ENCODE assay signal across 2 fruit fly cellular contexts in the genomic region with DNA sequence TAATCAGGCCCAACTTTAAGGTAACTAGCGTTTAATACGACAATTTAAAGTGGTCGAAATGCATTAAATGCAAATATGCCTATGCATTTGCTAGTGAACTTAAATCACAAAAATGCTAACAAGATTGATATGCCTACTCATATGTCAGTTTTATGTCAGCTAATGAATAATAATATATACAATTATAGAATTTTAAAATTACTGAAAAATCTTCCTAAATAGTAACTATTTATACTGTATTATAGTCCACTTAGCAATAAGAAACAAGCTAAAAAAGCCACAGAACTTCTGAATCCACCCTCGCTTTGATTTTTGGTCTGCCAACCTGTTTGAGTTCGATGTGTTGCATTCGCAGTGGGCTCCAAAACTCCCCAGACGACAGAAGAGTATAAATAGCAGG.
TF ChIP-seq lines count a peak whose summit lies in the region.

No protein-coding gene starts in this region.

TF ChIP-seq in whole organism, embryonic, 481 proteins besides CTCF, POLR2A, EP300 and RAD21 (continued from another document and continues in another):
- 0 out of 2 replicates have a peak, but pooled peaks have one; percentile 16 for TF ChIP-seq al (GFP tag; IDR thresholded peaks at IDR 0.05; lab: Robert Waterston, UW)
- TF ChIP-seq onecut (GFP tag; IDR thresholded peaks at IDR 0.05; lab: Robert Waterston, UW): peak; percentile 24; the same call in 1 of the 2 replicates
- TF ChIP-seq Bgb (GFP tag; IDR thresholded peaks at IDR 0.05; lab: Robert Waterston, UW; ENCODE audit: partially characterized antibody): no peak
- TF ChIP-seq esg (GFP tag; conservative IDR thresholded peaks at IDR 0.05; lab: Robert Waterston, UW): no peak
- no peak for TF ChIP-seq hb (GFP tag; IDR thresholded peaks at IDR 0.05; lab: Robert Waterston, UW; ENCODE audit: partially characterized antibody)
- peak; percentile 65 for TF ChIP-seq CG11456 (GFP tag; IDR thresholded peaks at IDR 0.05; lab: Robert Waterston, UW)
- TF ChIP-seq abd-A (tag; optimal IDR thresholded peaks at IDR 0.05; lab: Kevin White, UChicago): no peak
- TF ChIP-seq ash1 (GFP tag; optimal IDR thresholded peaks at IDR 0.05; lab: Kevin White, UChicago): no peak
- peak; percentile 71 for TF ChIP-seq sisA (GFP tag; IDR thresholded peaks at IDR 0.05; lab: Robert Waterston, UW)
- TF ChIP-seq Nf-YB (GFP tag; optimal IDR thresholded peaks at IDR 0.05; lab: Kevin White, UChicago): no peak
- TF ChIP-seq CG17568 (GFP tag; optimal IDR thresholded peaks at IDR 0.05; lab: Kevin White, UChicago): no peak
- no peak for TF ChIP-seq slou (GFP tag; optimal IDR thresholded peaks at IDR 0.05; lab: Kevin White, UChicago)
- TF ChIP-seq cas (GFP tag; IDR thresholded peaks at IDR 0.05; lab: Robert Waterston, UW): no peak
- TF ChIP-seq bab2 (GFP tag; optimal IDR thresholded peaks at IDR 0.05; lab: Kevin White, UChicago): no peak
- TF ChIP-seq caup (GFP tag; optimal IDR thresholded peaks at IDR 0.05; lab: Kevin White, UChicago; ENCODE audit: severe bottlenecking): no peak
- TF ChIP-seq CG31441 (GFP tag; IDR thresholded peaks at IDR 0.05; lab: Robert Waterston, UW): peak; percentile 46; the same call in 1 of the 2 replicates
- peak; percentile 10 for TF ChIP-seq CG10147 (GFP tag; optimal IDR thresholded peaks at IDR 0.05; lab: Kevin White, UChicago)
- no peak for TF ChIP-seq psq (GFP tag; optimal IDR thresholded peaks at IDR 0.05; lab: Kevin White, UChicago)
- TF ChIP-seq CG2199 (GFP tag; IDR thresholded peaks at IDR 0.05; lab: Robert Waterston, UW): 0 out of 3 replicates have a peak, but pooled peaks have one; percentile 47
- no peak for TF ChIP-seq CkIIα-i1 (GFP tag; IDR thresholded peaks at IDR 0.05; lab: Robert Waterston, UW)
- TF ChIP-seq CG13287 (GFP tag; IDR thresholded peaks at IDR 0.05; lab: Robert Waterston, UW; ENCODE audit: partially characterized antibody): no peak
- TF ChIP-seq CG8290 (GFP tag; optimal IDR thresholded peaks at IDR 0.05; lab: Kevin White, UChicago): no peak
- no peak for TF ChIP-seq CG8290 (tag; optimal IDR thresholded peaks at IDR 0.05; lab: Kevin White, UChicago)
- TF ChIP-seq CG10543 (GFP tag; optimal IDR thresholded peaks at IDR 0.05; lab: Kevin White, UChicago): no peak
- TF ChIP-seq BtbVII (GFP tag; optimal IDR thresholded peaks at IDR 0.05; lab: Kevin White, UChicago): no peak
- peak; percentile 51 for TF ChIP-seq CG6654 (GFP tag; optimal IDR thresholded peaks at IDR 0.05; lab: Kevin White, UChicago)
- TF ChIP-seq toy (GFP tag; IDR thresholded peaks at IDR 0.05; lab: Robert Waterston, UW): no peak
- TF ChIP-seq CG17802 (tag; optimal IDR thresholded peaks at IDR 0.05; lab: Kevin White, UChicago): no peak
- no peak for TF ChIP-seq so (GFP tag; IDR thresholded peaks at IDR 0.05; lab: Robert Waterston, UW)
- no peak for TF ChIP-seq CG1647 (GFP tag; optimal IDR thresholded peaks at IDR 0.05; lab: Kevin White, UChicago)
- TF ChIP-seq CG4404 (GFP tag; IDR thresholded peaks at IDR 0.05; lab: Robert Waterston, UW): no peak
- no peak for TF ChIP-seq CG6683 (GFP tag; optimal IDR thresholded peaks at IDR 0.05; lab: Kevin White, UChicago)
- no peak for TF ChIP-seq Nf-YA (GFP tag; IDR thresholded peaks at IDR 0.05; lab: Robert Waterston, UW)
- no peak for TF ChIP-seq CG10565 (GFP tag; optimal IDR thresholded peaks at IDR 0.05; lab: Kevin White, UChicago)
- no peak for TF ChIP-seq grau (tag; optimal IDR thresholded peaks at IDR 0.05; lab: Kevin White, UChicago)
- TF ChIP-seq CG9797 (GFP tag; optimal IDR thresholded peaks at IDR 0.05; lab: Kevin White, UChicago): no peak
- TF ChIP-seq CG15011 (GFP tag; optimal IDR thresholded peaks at IDR 0.05; lab: Kevin White, UChicago): no peak
- TF ChIP-seq Deaf1 (tag; optimal IDR thresholded peaks at IDR 0.05; lab: Kevin White, UChicago): no peak
- no peak for TF ChIP-seq kah (GFP tag; optimal IDR thresholded peaks at IDR 0.05; lab: Kevin White, UChicago)
- no peak for TF ChIP-seq Tbp (GFP tag; optimal IDR thresholded peaks at IDR 0.05; lab: Kevin White, UChicago)
- TF ChIP-seq Hr39 (optimal IDR thresholded peaks at IDR 0.05; lab: Kevin White, UChicago): no peak
- no peak for TF ChIP-seq Usf (GFP tag; optimal IDR thresholded peaks at IDR 0.05; lab: Kevin White, UChicago)
- no peak for TF ChIP-seq CG4707 (GFP tag; optimal IDR thresholded peaks at IDR 0.05; lab: Kevin White, UChicago)
- TF ChIP-seq Ets65A (GFP tag; lab: Kevin White, UChicago): no peak
- TF ChIP-seq CG15073 (GFP tag; optimal IDR thresholded peaks at IDR 0.05; lab: Kevin White, UChicago): no peak
- no peak for TF ChIP-seq TFAM (GFP tag; optimal IDR thresholded peaks at IDR 0.05; lab: Kevin White, UChicago)
- no peak for TF ChIP-seq CG8089 (GFP tag; optimal IDR thresholded peaks at IDR 0.05; lab: Kevin White, UChicago)
- TF ChIP-seq Mes4 (GFP tag; optimal IDR thresholded peaks at IDR 0.05; lab: Kevin White, UChicago): no peak
- no peak for TF ChIP-seq ac (GFP tag; optimal IDR thresholded peaks at IDR 0.05; lab: Kevin White, UChicago)
- peak; percentile 29; the same call in 1 of the 3 replicates for TF ChIP-seq row (GFP tag; IDR thresholded peaks at IDR 0.05; lab: Robert Waterston, UW)
- no peak for TF ChIP-seq zfh2 (GFP tag; optimal IDR thresholded peaks at IDR 0.05; lab: Kevin White, UChicago)
- TF ChIP-seq Six4 (GFP tag; optimal IDR thresholded peaks at IDR 0.05; lab: Kevin White, UChicago): no peak
- TF ChIP-seq tgo (GFP tag; IDR thresholded peaks at IDR 0.05; lab: Robert Waterston, UW): peak; percentile 46; the same call in 2 of the 3 replicates
- no peak for TF ChIP-seq pzg (GFP tag; optimal IDR thresholded peaks at IDR 0.05; lab: Kevin White, UChicago)
- TF ChIP-seq CG11723 (GFP tag; optimal IDR thresholded peaks at IDR 0.05; lab: Kevin White, UChicago): no peak
- peak; percentile 73 for TF ChIP-seq Xrp1 (GFP tag; IDR thresholded peaks at IDR 0.05; lab: Robert Waterston, UW)
- peak; percentile 55 for TF ChIP-seq Sox100B (GFP tag; optimal IDR thresholded peaks at IDR 0.05; lab: Kevin White, UChicago)
- no peak for TF ChIP-seq gt (GFP tag; IDR thresholded peaks at IDR 0.05; lab: Robert Waterston, UW)
- TF ChIP-seq zf30C (GFP tag; optimal IDR thresholded peaks at IDR 0.05; lab: Kevin White, UChicago): no peak
- no peak for TF ChIP-seq eyg (GFP tag; optimal IDR thresholded peaks at IDR 0.05; lab: Kevin White, UChicago)
- TF ChIP-seq CG1602 (GFP tag; optimal IDR thresholded peaks at IDR 0.05; lab: Kevin White, UChicago): no peak
- TF ChIP-seq CG8765 (GFP tag; IDR thresholded peaks at IDR 0.05; lab: Robert Waterston, UW): no peak
- no peak for TF ChIP-seq CG43689 (GFP tag; IDR thresholded peaks at IDR 0.05; lab: Robert Waterston, UW)
- no peak for TF ChIP-seq br (optimal IDR thresholded peaks at IDR 0.05; lab: Kevin White, UChicago)
- TF ChIP-seq jigr1 (GFP tag; IDR thresholded peaks at IDR 0.05; lab: Robert Waterston, UW): no peak
- TF ChIP-seq Pdp1 (GFP tag; optimal IDR thresholded peaks at IDR 0.05; lab: Kevin White, UChicago): no peak

TF ChIP-seq in whole organism, prepupa, 60 proteins besides CTCF, POLR2A, EP300 and RAD21 (continued from another document):
- TF ChIP-seq pdm3 (GFP tag; optimal IDR thresholded peaks at IDR 0.05; lab: Kevin White, UChicago) (no peak), CG3032 (tag; optimal IDR thresholded peaks at IDR 0.05; lab: Kevin White, UChicago) (peak; percentile 41), acj6 (GFP tag; optimal IDR thresholded peaks at IDR 0.05; lab: Kevin White, UChicago) (no peak), CG8119 (GFP tag; IDR thresholded peaks at IDR 0.05; lab: Robert Waterston, UW) (no peak), Sox14 (GFP tag; optimal IDR thresholded peaks at IDR 0.05; lab: Kevin White, UChicago) (no peak), CG4318 (GFP tag; optimal IDR thresholded peaks at IDR 0.05; lab: Kevin White, UChicago) (no peak), CG8319 (GFP tag; optimal IDR thresholded peaks at IDR 0.05; lab: Kevin White, UChicago) (peak; percentile 13), CG6163 (GFP tag; IDR thresholded peaks at IDR 0.05; lab: Robert Waterston, UW) (peak; percentile 64; the same call in 2 of the 3 replicates), salr (GFP tag; optimal IDR thresholded peaks at IDR 0.05; lab: Kevin White, UChicago) (no peak), CG1621 (tag; optimal IDR thresholded peaks at IDR 0.05; lab: Kevin White, UChicago) (no peak), achi (GFP tag; optimal IDR thresholded peaks at IDR 0.05; lab: Kevin White, UChicago) (no peak), Sox102F (GFP tag; optimal IDR thresholded peaks at IDR 0.05; lab: Kevin White, UChicago) (no peak), CG31627 (GFP tag; optimal IDR thresholded peaks at IDR 0.05; lab: Kevin White, UChicago) (no peak), Blimp-1 (GFP tag; optimal IDR thresholded peaks at IDR 0.05; lab: Kevin White, UChicago) (peak; percentile 11), CG10631 (GFP tag; optimal IDR thresholded peaks at IDR 0.05; lab: Kevin White, UChicago) (peak; percentile 6), CG6854 (GFP tag; optimal IDR thresholded peaks at IDR 0.05; lab: Kevin White, UChicago) (no peak), cyc (GFP tag; optimal IDR thresholded peaks at IDR 0.05; lab: Kevin White, UChicago) (peak; percentile 18), CG16779 (tag; optimal IDR thresholded peaks at IDR 0.05; lab: Kevin White, UChicago) (no peak), Met (GFP tag; optimal IDR thresholded peaks at IDR 0.05; lab: Kevin White, UChicago) (no peak), Hr38 (GFP tag; optimal IDR thresholded peaks at IDR 0.05; lab: Kevin White, UChicago) (no peak), CG6808 (GFP tag; optimal IDR thresholded peaks at IDR 0.05; lab: Kevin White, UChicago) (peak; percentile 26), Eip78C (GFP tag; lab: Kevin White, UChicago) (peak; percentile 29), CG15336 (GFP tag; IDR thresholded peaks at IDR 0.05; lab: Robert Waterston, UW) (no peak), CG10669 (GFP tag; optimal IDR thresholded peaks at IDR 0.05; lab: Kevin White, UChicago) (peak; percentile 35), Smox (GFP tag; optimal IDR thresholded peaks at IDR 0.05; lab: Kevin White, UChicago) (no peak), Hr4 (GFP tag; optimal IDR thresholded peaks at IDR 0.05; lab: Kevin White, UChicago) (no peak), fd59A (GFP tag; optimal IDR thresholded peaks at IDR 0.05; lab: Kevin White, UChicago) (no peak), svp (GFP tag; lab: Kevin White, UChicago) (peak; percentile 73), fkh (GFP tag; optimal IDR thresholded peaks at IDR 0.05; lab: Kevin White, UChicago) (no peak), CG8632 (GFP tag; optimal IDR thresholded peaks at IDR 0.05; lab: Kevin White, UChicago) (no peak), topi (GFP tag; optimal IDR thresholded peaks at IDR 0.05; lab: Kevin White, UChicago) (no peak), CG32006 (GFP tag; optimal IDR thresholded peaks at IDR 0.05; lab: Kevin White, UChicago) (no peak), CG11902 (GFP tag; optimal IDR thresholded peaks at IDR 0.05; lab: Kevin White, UChicago) (no peak), Hr39 (GFP tag; optimal IDR thresholded peaks at IDR 0.05; lab: Kevin White, UChicago) (no peak), CG6276 (GFP tag; optimal IDR thresholded peaks at IDR 0.05; lab: Kevin White, UChicago) (peak; percentile 48), Lpt (GFP tag; optimal IDR thresholded peaks at IDR 0.05; lab: Kevin White, UChicago) (no peak), CG11762 (GFP tag; optimal IDR thresholded peaks at IDR 0.05; lab: Kevin White, UChicago; ENCODE audit: insufficient read depth) (peak; percentile 9)
